Worm (Caenorhabditis elegans) whole organism, midembryonic: ENCODE results near the gene F39G3.4.

ENCODE experiments used
- T22C8.4 ChIP-seq: fragments of 200-800 bp; sonication (Bioruptor generic); IDR thresholded peaks from 2 replicates; pipeline ENCODE4 v1.3.6; 2022; ENCODE audit warnings: missing genetic modification characterization, missing compliant biosample characterization
- med-1 ChIP-seq: sonication (generic microtip); optimal IDR thresholded peaks from 2 replicates; lab custom pipeline; 2017; ENCODE audit warnings: missing genetic modification characterization, mild to moderate bottlenecking, missing compliant biosample characterization, antibody characterized with exemption, missing genetic modification reagents; ENCODE audit not compliant: insufficient read depth
- ref-1 ChIP-seq: fragments of 200-800 bp; sonication (Bioruptor generic); conservative IDR thresholded peaks from 2 replicates; pipeline ENCODE4 v1.3.6; 2022; ENCODE audit warnings: missing genetic modification reagents, missing genetic modification characterization, missing compliant biosample characterization
- ztf-29 ChIP-seq: fragments of 200-800 bp; sonication (Bioruptor generic); IDR thresholded peaks from 2 replicates; pipeline ENCODE4 v1.3.6; 2022; ENCODE audit warnings: missing genetic modification reagents, missing genetic modification characterization, missing compliant biosample characterization

ce11 chrV:4770408-4770947, 45.9 kb downstream of the F39G3.4 start, which contains the start of gene elt-7:
- TF ChIP-seq ref-1 (GFP tag; lab: Robert Waterston, UW): no peak
- no peak for TF ChIP-seq ztf-29 (GFP tag; lab: Robert Waterston, UW)
- TF ChIP-seq med-1: no peak
- TF ChIP-seq T22C8.4 (GFP tag; lab: Robert Waterston, UW): no peak
